Worm (Caenorhabditis elegans) whole organism, L4 larva: ENCODE measurements around the gene pkc-1.
A peak's percentile ranks its signal among the peaks of the same experiment; 100 is the strongest.

Experiments
- D1046.2 ChIP-seq: fragments of 200-800 bp; sonication (Bioruptor generic); IDR thresholded peaks from 2 replicates; pipeline ENCODE4 v1.3.6; 2022; ENCODE audit warnings: missing genetic modification characterization, missing compliant biosample characterization
- F26F4.8 ChIP-seq: fragments of 200-800 bp; sonication (Bioruptor generic); conservative IDR thresholded peaks from 2 replicates; pipeline ENCODE4 v1.3.6; 2022; ENCODE audit warnings: missing genetic modification characterization, missing compliant biosample characterization
- F44E2.7 ChIP-seq: fragments of 200-800 bp; sonication (Bioruptor generic); IDR thresholded peaks from 2 replicates; pipeline ENCODE4 v2.1.2; 2022; ENCODE audit warnings: missing genetic modification characterization, missing compliant biosample characterization
- Y48G9A.11 ChIP-seq: fragments of 200-800 bp; sonication (Bioruptor generic); IDR thresholded peaks from 2 replicates; pipeline ENCODE4 v1.3.6; 2022; ENCODE audit warnings: missing genetic modification reagents, missing genetic modification characterization, missing compliant biosample characterization
- ZK337.2 ChIP-seq: fragments of 200-800 bp; sonication (Bioruptor generic); IDR thresholded peaks from 2 replicates; pipeline ENCODE4 v1.3.6; 2022; ENCODE audit warnings: missing genetic modification reagents, missing genetic modification characterization, missing compliant biosample characterization
- ZK546.5 ChIP-seq, 2 experiments: sonication (generic microtip); optimal IDR thresholded peaks; 2 replicates each; lab custom pipeline; 2017; ENCODE audit warnings: missing biosample characterization in 2 of 2, missing genetic modification characterization in 2 of 2
- aha-1 ChIP-seq: fragments of 150-350 bp; peaks from one replicate; lab custom pipeline; 2014; ENCODE audit warnings: missing biosample characterization, missing genetic modification characterization
- ama-1 ChIP-seq: fragments of 150-350 bp; optimal IDR thresholded peaks from 2 replicates; lab custom pipeline; 2014; ENCODE audit warnings: inconsistent platforms, mixed read lengths
- ceh-82 ChIP-seq: sonication (generic microtip); optimal IDR thresholded peaks from 2 replicates; lab custom pipeline; 2017; ENCODE audit warnings: missing biosample characterization, missing genetic modification characterization
- ctbp-1 ChIP-seq: fragments of 200-800 bp; sonication (Bioruptor generic); IDR thresholded peaks from 2 replicates; pipeline ENCODE4 v1.3.6; 2022; ENCODE audit warnings: missing genetic modification reagents, missing genetic modification characterization, missing compliant biosample characterization
- daf-12 ChIP-seq: fragments of 150-350 bp; optimal IDR thresholded peaks from 2 replicates; lab custom pipeline; 2014; ENCODE audit warnings: missing biosample characterization, missing genetic modification reagents, missing genetic modification characterization
- daf-16 ChIP-seq, 3 experiments: sonication (generic microtip); optimal IDR thresholded peaks; 2 replicates each; lab custom pipeline; 2016 to 2017; ENCODE audit warnings: missing genetic modification characterization in 3 of 3, missing genetic modification reagents in 3 of 3, mild to moderate bottlenecking in 2 of 3, missing compliant biosample characterization in 2 of 3, missing biosample characterization in 1 of 3, moderate library complexity in 1 of 3
- daf-19 ChIP-seq: fragments of 200-800 bp; sonication (Bioruptor generic); conservative IDR thresholded peaks from 2 replicates; pipeline ENCODE4 v1.3.6; 2022; ENCODE audit warnings: missing genetic modification characterization, missing compliant biosample characterization
- dmd-8 ChIP-seq: fragments of 200-800 bp; sonication (Bioruptor generic); IDR thresholded peaks from 2 replicates; pipeline ENCODE4 v1.3.6; 2022; ENCODE audit warnings: missing genetic modification characterization, missing compliant biosample characterization
- dmd-9 ChIP-seq: fragments of 200-800 bp; sonication (Bioruptor generic); IDR thresholded peaks from 2 replicates; pipeline ENCODE4 v1.3.6; 2022; ENCODE audit warnings: missing genetic modification reagents, missing genetic modification characterization, missing compliant biosample characterization
- duxl-1 ChIP-seq: sonication (generic microtip); optimal IDR thresholded peaks from 2 replicates; lab custom pipeline; 2016; ENCODE audit warnings: mild to moderate bottlenecking, missing genetic modification characterization, moderate library complexity, missing compliant biosample characterization; ENCODE audit not compliant: poor library complexity
- dve-1 ChIP-seq: sonication (generic microtip); optimal IDR thresholded peaks from 2 replicates; lab custom pipeline; 2017; ENCODE audit warnings: antibody characterized with exemption, mild to moderate bottlenecking, missing genetic modification characterization, missing compliant biosample characterization; ENCODE audit not compliant: insufficient read depth
- egl-27 ChIP-seq: sonication (generic microtip); optimal IDR thresholded peaks from 3 replicates; lab custom pipeline; 2017; ENCODE audit warnings: missing biosample characterization, missing genetic modification reagents, missing genetic modification characterization
- hif-1 ChIP-seq, 2 experiments: sonication (generic microtip); optimal IDR thresholded peaks; 2 replicates each; lab custom pipeline; 2016 to 2017; ENCODE audit warnings: missing compliant biosample characterization in 2 of 2, missing genetic modification characterization in 2 of 2, missing genetic modification reagents in 2 of 2, missing genotype in 2 of 2, mild to moderate bottlenecking in 1 of 2
- hlh-30 ChIP-seq: sonication (generic microtip); optimal IDR thresholded peaks from 2 replicates; lab custom pipeline; 2017; ENCODE audit warnings: antibody characterized with exemption, mild to moderate bottlenecking, missing genetic modification characterization, missing compliant biosample characterization; ENCODE audit not compliant: insufficient read depth
- jun-1 ChIP-seq: fragments of 150-350 bp; optimal IDR thresholded peaks from 2 replicates; lab custom pipeline; 2014; ENCODE audit warnings: missing biosample characterization, missing genetic modification reagents, missing genetic modification characterization
- lim-7 ChIP-seq: fragments of 200-800 bp; sonication (Bioruptor generic); IDR thresholded peaks from 2 replicates; pipeline ENCODE4 v1.3.6; 2022; ENCODE audit warnings: missing genetic modification characterization, missing compliant biosample characterization
- lin-29 ChIP-seq: fragments of 200-800 bp; sonication (Bioruptor generic); IDR thresholded peaks from 2 replicates; pipeline ENCODE4 v1.3.6; 2022; ENCODE audit warnings: missing genetic modification reagents, missing genetic modification characterization, missing compliant biosample characterization
- lsy-2 ChIP-seq, 2 experiments: fragments of 150-350 bp in 1 of 2; sonication (generic microtip) in 1 of 2; optimal IDR thresholded peaks; 2 replicates each; lab custom pipeline; 2014 to 2017; ENCODE audit warnings: missing biosample characterization in 2 of 2, missing genetic modification characterization in 2 of 2
- mdl-1 ChIP-seq, 2 experiments: fragments of 150-350 bp in 1 of 2; sonication (generic microtip) in 1 of 2; optimal IDR thresholded peaks; 2 replicates each; lab custom pipeline; 2014 to 2017; ENCODE audit warnings: missing biosample characterization in 2 of 2, missing genetic modification characterization in 2 of 2
- mdt-29 ChIP-seq: fragments of 200-800 bp; sonication (Bioruptor generic); IDR thresholded peaks from 2 replicates; pipeline ENCODE4 v1.3.6; 2022; ENCODE audit warnings: missing genetic modification reagents, missing genetic modification characterization, missing compliant biosample characterization
- mep-1 ChIP-seq: fragments of 150-350 bp; sonication (generic microtip); optimal IDR thresholded peaks from 3 replicates; lab custom pipeline; 2014; ENCODE audit warnings: missing biosample characterization, missing genetic modification characterization
- mes-2 ChIP-seq: sonication (generic microtip); optimal IDR thresholded peaks from 2 replicates; lab custom pipeline; 2016; ENCODE audit warnings: missing genotype, mild to moderate bottlenecking, missing genetic modification characterization, missing compliant biosample characterization; ENCODE audit not compliant: poor library complexity, severe bottlenecking
- mxl-2 ChIP-seq: fragments of 200-800 bp; sonication (Bioruptor generic); conservative IDR thresholded peaks from 2 replicates; pipeline ENCODE4 v1.3.6; 2022; ENCODE audit warnings: missing genetic modification reagents, missing genetic modification characterization, missing compliant biosample characterization
- nhr-10 ChIP-seq: fragments of 150-350 bp; optimal IDR thresholded peaks from 2 replicates; lab custom pipeline; 2014; ENCODE audit warnings: missing biosample characterization, missing genetic modification characterization
- nhr-102 ChIP-seq: sonication (generic microtip); optimal IDR thresholded peaks from 2 replicates; lab custom pipeline; 2016; ENCODE audit warnings: mild to moderate bottlenecking, missing genetic modification characterization, moderate library complexity, missing compliant biosample characterization
- nhr-237 ChIP-seq: sonication (generic microtip); optimal IDR thresholded peaks from 2 replicates; lab custom pipeline; 2017; ENCODE audit warnings: missing biosample characterization, missing genetic modification characterization
- nhr-25 ChIP-seq: sonication (generic microtip); optimal IDR thresholded peaks from 2 replicates; lab custom pipeline; 2017; ENCODE audit warnings: missing genetic modification characterization, mild to moderate bottlenecking, missing compliant biosample characterization, antibody characterized with exemption, moderate library complexity, borderline replicate concordance; ENCODE audit not compliant: insufficient read depth
- nhr-28 ChIP-seq: fragments of 150-350 bp; optimal IDR thresholded peaks from 2 replicates; lab custom pipeline; 2014; ENCODE audit warnings: missing biosample characterization, missing genetic modification characterization
- nhr-41 ChIP-seq: fragments of 200-800 bp; sonication (Bioruptor generic); IDR thresholded peaks from 2 replicates; pipeline ENCODE4 v1.3.6; 2022; ENCODE audit warnings: missing genetic modification reagents, missing genetic modification characterization, missing compliant biosample characterization
- nhr-48 ChIP-seq: sonication (generic microtip); optimal IDR thresholded peaks from 2 replicates; lab custom pipeline; 2016; ENCODE audit warnings: mild to moderate bottlenecking, missing genetic modification characterization, missing compliant biosample characterization
- nhr-6 ChIP-seq: fragments of 150-350 bp; optimal IDR thresholded peaks from 2 replicates; lab custom pipeline; 2014; ENCODE audit warnings: missing biosample characterization, missing genetic modification characterization
- nhr-76 ChIP-seq: fragments of 150-350 bp; optimal IDR thresholded peaks from 2 replicates; lab custom pipeline; 2014; ENCODE audit warnings: missing biosample characterization, missing genetic modification characterization
- nhr-77 ChIP-seq: fragments of 150-350 bp; optimal IDR thresholded peaks from 2 replicates; lab custom pipeline; 2014; ENCODE audit warnings: missing biosample characterization, missing genetic modification characterization
- php-3 ChIP-seq: fragments of 200-800 bp; sonication (Bioruptor generic); IDR thresholded peaks from 2 replicates; pipeline ENCODE4 v1.3.6; 2022; ENCODE audit warnings: missing genetic modification reagents, missing genetic modification characterization, missing compliant biosample characterization
- sdz-12 ChIP-seq: fragments of 200-800 bp; sonication (Bioruptor generic); optimal IDR thresholded peaks from 2 replicates; lab custom pipeline; 2018; ENCODE audit warnings: mild to moderate bottlenecking, missing genetic modification characterization, missing compliant biosample characterization
- skn-1 ChIP-seq: fragments of 150-350 bp; optimal IDR thresholded peaks from 2 replicates; lab custom pipeline; 2014; ENCODE audit warnings: missing biosample characterization, missing genetic modification characterization
- snpc-4 ChIP-seq: fragments of 150-350 bp; optimal IDR thresholded peaks from 2 replicates; lab custom pipeline; 2014; ENCODE audit warnings: missing biosample characterization, missing genetic modification characterization
- spr-3 ChIP-seq: fragments of 200-800 bp; sonication (Bioruptor generic); optimal IDR thresholded peaks from 2 replicates; lab custom pipeline; 2018; ENCODE audit warnings: mild to moderate bottlenecking, missing genetic modification characterization, missing compliant biosample characterization
- tag-97 ChIP-seq: fragments of 200-800 bp; sonication (Bioruptor generic); IDR thresholded peaks from 2 replicates; pipeline ENCODE4 v1.3.6; 2022; ENCODE audit warnings: missing genetic modification characterization, missing compliant biosample characterization
- tra-1 ChIP-seq: fragments of 200-800 bp; sonication (Bioruptor generic); IDR thresholded peaks from 2 replicates; pipeline ENCODE4 v1.3.6; 2022; ENCODE audit warnings: missing genetic modification reagents, missing genetic modification characterization, missing compliant biosample characterization
- unc-62 ChIP-seq, 3 experiments: fragments of 150-350 bp in 1 of 3; sonication (generic microtip); optimal IDR thresholded peaks in 2 of 3; peaks in 1 of 3; 1 replicate in 1 of 3; 2 replicates in 2 of 3; lab custom pipeline; 2014 to 2017; ENCODE audit warnings: missing biosample characterization in 3 of 3, missing genetic modification characterization in 3 of 3, missing genetic modification reagents in 3 of 3, missing genotype in 1 of 3
- vab-7 ChIP-seq: fragments of 200-800 bp; sonication (Bioruptor generic); IDR thresholded peaks from 2 replicates; pipeline ENCODE4 v1.3.6; 2022; ENCODE audit warnings: missing genetic modification reagents, missing genetic modification characterization, missing compliant biosample characterization
- zfp-2 ChIP-seq: sonication (generic microtip); optimal IDR thresholded peaks from 2 replicates; lab custom pipeline; 2016; ENCODE audit warnings: mild to moderate bottlenecking, missing genetic modification characterization, missing compliant biosample characterization
- zfp-3 ChIP-seq: fragments of 200-800 bp; sonication (Bioruptor generic); conservative IDR thresholded peaks from 2 replicates; pipeline ENCODE4 v1.3.6; 2022; ENCODE audit warnings: missing genetic modification reagents, missing genetic modification characterization, missing compliant biosample characterization

Gene pkc-1

ce11 chrV:11976734-11977133 lies 55.2 kb downstream of the pkc-1 start (continued):
- TF ChIP-seq snpc-4 (tag; lab: Kevin White, UChicago) (no peak), unc-62 (GFP tag; optimal IDR thresholded peaks at IDR 0.05 in 1 of 2; lab: Kevin White, UChicago) (no peak), unc-62 (tag; optimal IDR thresholded peaks at IDR 0.05; lab: Kevin White, UChicago) (no peak), dve-1 (tag; lab: Kevin White, UChicago) (peak; percentile 68), lin-29 (GFP tag; lab: Robert Waterston, UW) (no peak), nhr-28 (tag; lab: Kevin White, UChicago) (peak; percentile 77), sdz-12 (no peak), daf-19 (no peak), ZK337.2 (no peak), php-3 (no peak), mdt-29 (GFP tag; lab: Robert Waterston, UW) (no peak), hif-1 (tag; optimal IDR thresholded peaks at IDR 0.05; lab: Kevin White, UChicago) (no peak), nhr-25 (no peak), lim-7 (no peak), daf-16 (GFP tag; optimal IDR thresholded peaks at IDR 0.05; lab: Kevin White, UChicago) (no peak), daf-16 (tag; optimal IDR thresholded peaks at IDR 0.05; lab: Kevin White, UChicago) (peak; percentile 39), spr-3 (GFP tag; lab: Kevin White, UChicago) (no peak), mxl-2 (no peak), tra-1 (GFP tag; lab: Robert Waterston, UW) (0 out of 2 replicates have a peak, but pooled peaks have one; percentile 46), hlh-30 (tag; lab: Kevin White, UChicago) (no peak), ceh-82 (tag; lab: Kevin White, UChicago) (no peak), nhr-10 (peak; percentile 27), dmd-8 (GFP tag; lab: Robert Waterston, UW) (no peak), nhr-76 (tag; lab: Kevin White, UChicago) (no peak), vab-7 (GFP tag; lab: Robert Waterston, UW) (no peak), Y48G9A.11 (GFP tag; lab: Robert Waterston, UW) (no peak), nhr-102 (tag; lab: Kevin White, UChicago) (no peak), zfp-2 (tag; lab: Kevin White, UChicago) (no peak), daf-12 (tag; lab: Kevin White, UChicago) (no peak), F26F4.8 (GFP tag; lab: Robert Waterston, UW) (no peak), jun-1 (no peak), mep-1 (tag; lab: Kevin White, UChicago) (no peak), nhr-41 (GFP tag; lab: Robert Waterston, UW) (no peak), mdl-1 (tag; optimal IDR thresholded peaks at IDR 0.05; lab: Kevin White, UChicago) (no peak), ctbp-1 (GFP tag; lab: Robert Waterston, UW) (no peak), lsy-2 (tag; optimal IDR thresholded peaks at IDR 0.05; lab: Kevin White, UChicago) (peak in 1 of 2 experiments; percentile 21), tag-97 (GFP tag; lab: Robert Waterston, UW) (no peak), nhr-77 (tag; lab: Kevin White, UChicago) (peak; percentile 86), zfp-3 (0 out of 2 replicates have a peak, but pooled peaks have one; percentile 9), nhr-48 (no peak), egl-27 (tag; lab: Kevin White, UChicago) (no peak), duxl-1 (tag; lab: Kevin White, UChicago) (no peak), mes-2 (tag; lab: Kevin White, UChicago) (no peak), nhr-237 (no peak), D1046.2 (GFP tag; lab: Robert Waterston, UW) (no peak), F44E2.7 (no peak), nhr-6 (no peak), ama-1 (lab: Kevin White, UChicago) (no peak), dmd-9 (no peak), ZK546.5 (tag; optimal IDR thresholded peaks at IDR 0.05; lab: Kevin White, UChicago) (no peak), skn-1 (tag; lab: Kevin White, UChicago) (no peak), aha-1 (tag; lab: Kevin White, UChicago) (no peak)
